Fruit fly (Drosophila melanogaster) whole organism, embryonic: ENCODE data around the gene cactin.
A peak's percentile ranks its signal among the peaks of the same experiment; 100 is the strongest.

Experiments used
- Blimp-1 ChIP-seq: fragments of 200-800 bp; sonication (Bioruptor generic); optimal IDR thresholded peaks from 3 replicates; lab custom pipeline; 2018; ENCODE audit warnings: missing biosample characterization, missing genetic modification characterization, mild to moderate bottlenecking, moderate library complexity, missing genetic modification reagents
- BtbVII ChIP-seq: fragments of 200-800 bp; sonication (Bioruptor generic); optimal IDR thresholded peaks from 3 replicates; lab custom pipeline; 2017; ENCODE audit warnings: missing biosample characterization, mild to moderate bottlenecking, missing genetic modification characterization
- CG10209 ChIP-seq: fragments of 200-800 bp; sonication (Bioruptor generic); optimal IDR thresholded peaks from 3 replicates; lab custom pipeline; 2017; ENCODE audit warnings: missing biosample characterization, mild to moderate bottlenecking, missing genetic modification characterization, missing genetic modification reagents
- CG11085 ChIP-seq: fragments of 200-800 bp; sonication (Bioruptor generic); IDR thresholded peaks from 2 replicates; pipeline ENCODE4 v1.3.6; 2022; ENCODE audit warnings: missing biosample characterization, missing genetic modification characterization
- CG12219 ChIP-seq: fragments of 200-800 bp; sonication (Bioruptor generic); optimal IDR thresholded peaks from 3 replicates; lab custom pipeline; 2018; ENCODE audit warnings: missing biosample characterization, mild to moderate bottlenecking, missing genetic modification characterization
- CG12769 ChIP-seq: fragments of 200-800 bp; sonication (Bioruptor generic); optimal IDR thresholded peaks from 2 replicates; lab custom pipeline; 2019; ENCODE audit warnings: missing biosample characterization, mild to moderate bottlenecking, missing genetic modification characterization, moderate library complexity
- CG13894 ChIP-seq: fragments of 200-800 bp; sonication (Bioruptor generic); optimal IDR thresholded peaks from 3 replicates; lab custom pipeline; 2018; ENCODE audit warnings: missing biosample characterization, mild to moderate bottlenecking, missing genetic modification characterization, moderate library complexity
- CG1602 ChIP-seq: fragments of 200-800 bp; sonication (Bioruptor generic); optimal IDR thresholded peaks from 3 replicates; lab custom pipeline; 2016; ENCODE audit warnings: missing biosample characterization, missing genetic modification characterization
- CG17359 ChIP-seq: fragments of 200-800 bp; sonication (Bioruptor generic); optimal IDR thresholded peaks from 3 replicates; lab custom pipeline; 2018; ENCODE audit warnings: missing biosample characterization, mild to moderate bottlenecking, missing genetic modification characterization, moderate library complexity
- CG17829 ChIP-seq: fragments of 200-800 bp; optimal IDR thresholded peaks from 2 replicates; lab custom pipeline; 2019; ENCODE audit warnings: missing biosample characterization, mild to moderate bottlenecking, missing genetic modification characterization, moderate library complexity
- CG1792 ChIP-seq: fragments of 200-800 bp; sonication (Bioruptor generic); optimal IDR thresholded peaks from 2 replicates; lab custom pipeline; 2016; ENCODE audit warnings: missing biosample characterization, missing genetic modification characterization
- CG18599 ChIP-seq: fragments of 200-800 bp; sonication (Bioruptor generic); optimal IDR thresholded peaks from 3 replicates; lab custom pipeline; 2017; ENCODE audit warnings: missing biosample characterization, missing genetic modification characterization, mild to moderate bottlenecking, moderate library complexity, missing genetic modification reagents
- CG2678 ChIP-seq: fragments of 200-800 bp; sonication (Bioruptor generic); optimal IDR thresholded peaks from 3 replicates; lab custom pipeline; 2019; ENCODE audit warnings: missing biosample characterization, mild to moderate bottlenecking, missing genetic modification characterization, moderate library complexity
- CG32532 ChIP-seq: fragments of 200-800 bp; sonication (Bioruptor generic); IDR thresholded peaks from 2 replicates; pipeline ENCODE4 v1.3.6; 2022; ENCODE audit warnings: missing biosample characterization, missing genetic modification characterization
- CG5953 ChIP-seq: fragments of 200-800 bp; sonication (Bioruptor generic); IDR thresholded peaks from 2 replicates; pipeline ENCODE4 v1.3.6; 2022; ENCODE audit warnings: missing biosample characterization, missing genetic modification characterization
- CG6791 ChIP-seq: fragments of 200-800 bp; sonication (Bioruptor generic); IDR thresholded peaks from 3 replicates; pipeline ENCODE4 v1.3.6; 2022; ENCODE audit warnings: missing biosample characterization, missing genetic modification characterization; ENCODE audit not compliant: partially characterized antibody
- CG7357 ChIP-seq: fragments of 200-800 bp; sonication (Bioruptor generic); IDR thresholded peaks from 3 replicates; pipeline ENCODE4 v1.3.6; 2022; ENCODE audit warnings: missing biosample characterization, missing genetic modification characterization
- CG7372 ChIP-seq: fragments of 200-800 bp; sonication (Bioruptor generic); IDR thresholded peaks from 2 replicates; pipeline ENCODE4 v1.3.6; 2022; ENCODE audit warnings: missing biosample characterization, missing genetic modification characterization
- CG9437 ChIP-seq: fragments of 200-800 bp; sonication (Bioruptor generic); optimal IDR thresholded peaks from 2 replicates; lab custom pipeline; 2018; ENCODE audit warnings: missing biosample characterization, mild to moderate bottlenecking, missing genetic modification characterization
- CTCF ChIP-seq: fragments of 200-800 bp; sonication (Bioruptor generic); optimal IDR thresholded peaks from 2 replicates; lab custom pipeline; 2017; ENCODE audit warnings: missing biosample characterization, mild to moderate bottlenecking, missing genetic modification characterization, moderate library complexity
- D19B ChIP-seq: fragments of 200-800 bp; sonication (Bioruptor generic); optimal IDR thresholded peaks from 2 replicates; lab custom pipeline; 2017; ENCODE audit warnings: missing biosample characterization, mild to moderate bottlenecking, missing genetic modification characterization
- Dref ChIP-seq: fragments of 200-800 bp; sonication (Bioruptor generic); IDR thresholded peaks from 2 replicates; pipeline ENCODE4 v1.3.6; 2022; ENCODE audit warnings: missing biosample characterization, missing genetic modification characterization
- Gsc ChIP-seq: fragments of 200-800 bp; sonication (Bioruptor generic); IDR thresholded peaks from 2 replicates; pipeline ENCODE4 v1.3.6; 2022; ENCODE audit warnings: missing biosample characterization, missing genetic modification characterization
- Lim3 ChIP-seq: fragments of 200-800 bp; sonication (Bioruptor generic); IDR thresholded peaks from 2 replicates; pipeline ENCODE4 v1.3.6; 2022; ENCODE audit warnings: missing biosample characterization, missing genetic modification characterization
- Lpt ChIP-seq: fragments of >200 bp; optimal IDR thresholded peaks from 2 replicates; lab custom pipeline; 2018; ENCODE audit warnings: missing biosample characterization, missing genetic modification characterization
- Mes4 ChIP-seq: fragments of 200-800 bp; sonication (Bioruptor generic); optimal IDR thresholded peaks from 2 replicates; lab custom pipeline; 2016; ENCODE audit warnings: missing biosample characterization, missing genetic modification characterization
- NC2α ChIP-seq: fragments of 200-800 bp; sonication (Bioruptor generic); optimal IDR thresholded peaks from 2 replicates; lab custom pipeline; 2016; ENCODE audit warnings: missing biosample characterization, missing genetic modification characterization
- Opbp ChIP-seq: fragments of 200-800 bp; sonication (Bioruptor generic); IDR thresholded peaks from 3 replicates; pipeline ENCODE4 v1.3.6; 2022; ENCODE audit warnings: missing biosample characterization, missing genetic modification characterization; ENCODE audit not compliant: partially characterized antibody
- Spps ChIP-seq: fragments of 200-800 bp; sonication (Bioruptor generic); optimal IDR thresholded peaks from 2 replicates; lab custom pipeline; 2018; ENCODE audit warnings: missing biosample characterization, mild to moderate bottlenecking, missing genetic modification characterization
- TFAM ChIP-seq: fragments of 200-800 bp; sonication (Bioruptor generic); optimal IDR thresholded peaks from 2 replicates; lab custom pipeline; 2017; ENCODE audit warnings: missing biosample characterization, missing genetic modification characterization, inconsistent platforms
- ab ChIP-seq: fragments of 200-800 bp; sonication (Bioruptor generic); optimal IDR thresholded peaks from 2 replicates; lab custom pipeline; 2016; ENCODE audit warnings: missing biosample characterization, missing genetic modification characterization
- bsh ChIP-seq, 2 experiments: fragments of 200-800 bp; sonication (Bioruptor generic); optimal IDR thresholded peaks; 2 replicates each; lab custom pipeline; 2017 to 2018; ENCODE audit warnings: mild to moderate bottlenecking in 2 of 2, missing biosample characterization in 2 of 2, missing genetic modification characterization in 2 of 2, moderate library complexity in 1 of 2
- cato ChIP-seq: fragments of 200-800 bp; sonication (Bioruptor generic); optimal IDR thresholded peaks from 2 replicates; lab custom pipeline; 2016; ENCODE audit warnings: missing biosample characterization, missing genetic modification characterization, borderline replicate concordance
- cg ChIP-seq: fragments of 200-800 bp; sonication (Bioruptor generic); optimal IDR thresholded peaks from 3 replicates; lab custom pipeline; 2019; ENCODE audit warnings: missing biosample characterization, mild to moderate bottlenecking, missing genetic modification characterization, moderate library complexity
- chn ChIP-seq: fragments of 200-800 bp; sonication (Bioruptor generic); optimal IDR thresholded peaks from 2 replicates; lab custom pipeline; 2016; ENCODE audit warnings: missing biosample characterization, missing genetic modification characterization
- dysf ChIP-seq: fragments of 200-800 bp; sonication (Bioruptor generic); IDR thresholded peaks from 3 replicates; pipeline ENCODE4 v1.3.6; 2022; ENCODE audit warnings: missing biosample characterization, missing genetic modification characterization
- ewg ChIP-seq: fragments of 200-800 bp; sonication (Bioruptor generic); optimal IDR thresholded peaks from 3 replicates; lab custom pipeline; 2017; ENCODE audit warnings: mild to moderate bottlenecking, missing biosample characterization, missing genetic modification reagents, missing genetic modification characterization
- ftz-f1 ChIP-seq: fragments of 200-800 bp; sonication (Bioruptor generic); optimal IDR thresholded peaks from 2 replicates; lab custom pipeline; 2016; ENCODE audit warnings: missing biosample characterization, missing genetic modification characterization
- hbn ChIP-seq: fragments of 200-800 bp; sonication (Bioruptor generic); IDR thresholded peaks from 2 replicates; pipeline ENCODE4 v1.3.6; 2022; ENCODE audit warnings: missing biosample characterization, missing genetic modification characterization; ENCODE audit not compliant: partially characterized antibody
- insv ChIP-seq, 2 experiments: fragments of 200-800 bp; sonication (Bioruptor generic); optimal IDR thresholded peaks; 3 replicates each; lab custom pipeline; 2016 to 2018; ENCODE audit warnings: missing biosample characterization in 2 of 2, missing genetic modification characterization in 2 of 2
- jigr1 ChIP-seq: fragments of 200-800 bp; sonication (Bioruptor generic); IDR thresholded peaks from 3 replicates; pipeline ENCODE4 v1.3.6; 2022; ENCODE audit warnings: missing biosample characterization, missing genetic modification characterization
- jumu ChIP-seq: fragments of 200-800 bp; sonication (Bioruptor generic); optimal IDR thresholded peaks from 3 replicates; lab custom pipeline; 2016; ENCODE audit warnings: missing biosample characterization, missing genetic modification characterization
- nom ChIP-seq: fragments of 200-800 bp; sonication (Bioruptor generic); optimal IDR thresholded peaks from 2 replicates; lab custom pipeline; 2017; ENCODE audit warnings: missing biosample characterization, missing genetic modification characterization, mild to moderate bottlenecking, moderate library complexity, missing genetic modification reagents
- prd ChIP-seq, 3 experiments: fragments of >200 bp in 2 of 3; fragments of 200-800 bp in 1 of 3; sonication (Bioruptor generic) in 1 of 3; optimal IDR thresholded peaks in 2 of 3; IDR thresholded peaks in 1 of 3; 2 replicates in 2 of 3; 3 replicates in 1 of 3; pipeline versions ENCODE4 v1.3.6 to Lab custom; 2017 to 2022; ENCODE audit warnings: missing biosample characterization in 1 of 3, missing genetic modification characterization in 1 of 3
- rib ChIP-seq: fragments of 200-800 bp; sonication (Bioruptor generic); IDR thresholded peaks from 2 replicates; pipeline ENCODE4 v1.3.6; 2022; ENCODE audit warnings: missing biosample characterization, missing genetic modification characterization
- ro ChIP-seq: fragments of 200-800 bp; sonication (Bioruptor generic); IDR thresholded peaks from 2 replicates; pipeline ENCODE4 v1.3.6; 2022; ENCODE audit warnings: missing biosample characterization, missing genetic modification characterization
- sim ChIP-seq: fragments of 200-800 bp; sonication (Bioruptor generic); IDR thresholded peaks from 2 replicates; pipeline ENCODE4 v1.3.6; 2022; ENCODE audit warnings: missing biosample characterization, missing genetic modification characterization
- sob ChIP-seq: fragments of 200-800 bp; sonication (Bioruptor generic); IDR thresholded peaks from 2 replicates; pipeline ENCODE4 v1.3.6; 2022; ENCODE audit warnings: missing biosample characterization, missing genetic modification characterization
- ttk ChIP-seq: fragments of 200-800 bp; sonication (Bioruptor generic); IDR thresholded peaks from 2 replicates; pipeline ENCODE4 v2.1.2; 2022; ENCODE audit warnings: missing biosample characterization, missing genetic modification characterization
- tx ChIP-seq: fragments of 200-800 bp; sonication (Bioruptor generic); optimal IDR thresholded peaks from 2 replicates; lab custom pipeline; 2016; ENCODE audit warnings: missing biosample characterization, missing genetic modification characterization
- yki ChIP-seq: fragments of >200 bp; optimal IDR thresholded peaks from 3 replicates; lab custom pipeline; 2018
- zen2 ChIP-seq: fragments of 200-800 bp; sonication (Bioruptor generic); IDR thresholded peaks from 3 replicates; pipeline ENCODE4 v1.3.6; 2022; ENCODE audit warnings: missing biosample characterization, missing genetic modification characterization; ENCODE audit not compliant: partially characterized antibody

Gene cactin

DNA sequence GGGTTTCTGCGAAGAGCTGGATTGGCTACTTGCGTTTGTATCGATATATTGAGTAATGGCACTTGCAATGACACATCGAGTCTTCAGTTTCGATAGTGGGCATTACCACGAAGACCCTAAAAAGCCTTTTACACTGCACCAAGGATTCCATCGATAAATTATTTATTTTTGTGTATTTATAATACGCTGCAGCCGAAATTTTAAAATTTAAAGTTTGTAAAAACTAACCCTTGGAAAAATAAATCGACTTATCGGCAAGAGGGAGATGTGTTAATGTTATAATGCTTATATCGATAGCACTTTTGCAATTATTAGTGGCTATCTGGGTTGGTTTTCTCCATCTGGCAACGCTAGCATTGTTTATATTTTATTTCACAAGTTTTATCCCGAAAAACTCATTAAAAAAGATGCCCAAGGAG lies at the start of gene cactin, which contains the start of gene Pp4-19C (continued):
- no peak for TF ChIP-seq TFAM (GFP tag; lab: Kevin White, UChicago)
- TF ChIP-seq D19B = no peak
- TF ChIP-seq CG6791 (GFP tag; lab: Robert Waterston, UW) = peak; percentile 83
- TF ChIP-seq chn (GFP tag; lab: Kevin White, UChicago) = no peak
- TF ChIP-seq CG5953 (GFP tag; lab: Robert Waterston, UW) = no peak
- TF ChIP-seq Blimp-1 (GFP tag; lab: Kevin White, UChicago) = no peak
- peak; percentile 49 for TF ChIP-seq cg (GFP tag; lab: Kevin White, UChicago)
- no peak for TF ChIP-seq ab (GFP tag; lab: Kevin White, UChicago)
- TF ChIP-seq sob = 0 out of 2 replicates have a peak, but pooled peaks have one; percentile 25
- TF ChIP-seq jigr1 = no peak
- no peak for TF ChIP-seq ro
- no peak for TF ChIP-seq CG10209
- TF ChIP-seq CG12219 = no peak
- TF ChIP-seq Lpt = no peak
- peak; percentile 82 for TF ChIP-seq zen2 (GFP tag; lab: Robert Waterston, UW)
- peak; percentile 61; the same call in 1 of the 3 replicates for TF ChIP-seq Opbp (GFP tag; lab: Robert Waterston, UW)
- no peak for TF ChIP-seq ewg (GFP tag; lab: Kevin White, UChicago)
- peak; percentile 28 for TF ChIP-seq CG1792
- peak; percentile 57; the same call in 1 of the 3 replicates for TF ChIP-seq CG7357 (GFP tag; lab: Robert Waterston, UW)
- no peak for TF ChIP-seq BtbVII (GFP tag; lab: Kevin White, UChicago)
- no peak for TF ChIP-seq CG1602 (GFP tag; lab: Kevin White, UChicago)
- TF ChIP-seq hbn (GFP tag; lab: Robert Waterston, UW) = peak; percentile 61
- TF ChIP-seq CG7372 (GFP tag; lab: Robert Waterston, UW) = no peak
- TF ChIP-seq Lim3 (GFP tag; lab: Robert Waterston, UW) = no peak
- no peak for TF ChIP-seq ftz-f1
- TF ChIP-seq CG18599 (GFP tag; lab: Kevin White, UChicago) = no peak
- TF ChIP-seq CG17359 (tag; lab: Kevin White, UChicago) = no peak
- no peak for TF ChIP-seq insv (GFP tag; optimal IDR thresholded peaks at IDR 0.05; lab: Kevin White, UChicago)
- no peak for TF ChIP-seq CG11085 (GFP tag; lab: Robert Waterston, UW)
- no peak for TF ChIP-seq Mes4 (GFP tag; lab: Kevin White, UChicago)
- no peak for TF ChIP-seq yki (lab: Kevin White, UChicago)
- no peak for TF ChIP-seq prd (optimal IDR thresholded peaks at IDR 0.05; lab: Kevin White, UChicago)
- TF ChIP-seq prd (GFP tag; IDR thresholded peaks at IDR 0.05; lab: Robert Waterston, UW) = peak; percentile 40; the same call in 1 of the 3 replicates
- TF ChIP-seq NC2α (GFP tag; lab: Kevin White, UChicago) = no peak
- TF ChIP-seq Gsc (GFP tag; lab: Robert Waterston, UW) = no peak
- TF ChIP-seq Spps (tag; lab: Kevin White, UChicago) = no peak
- TF ChIP-seq CG32532 (GFP tag; lab: Robert Waterston, UW) = no peak
- no peak for TF ChIP-seq tx (GFP tag; lab: Kevin White, UChicago)
- peak; percentile 7 for TF ChIP-seq jumu
- no peak for TF ChIP-seq CG12769 (tag; lab: Kevin White, UChicago)
- no peak for TF ChIP-seq rib
- TF ChIP-seq bsh (GFP tag; optimal IDR thresholded peaks at IDR 0.05; lab: Kevin White, UChicago) = no peak
- peak; percentile 44 for TF ChIP-seq CG17829
- TF ChIP-seq CG2678 (tag; lab: Kevin White, UChicago) = no peak
- TF ChIP-seq cato (GFP tag; lab: Kevin White, UChicago) = no peak
- no peak for TF ChIP-seq nom (GFP tag; lab: Kevin White, UChicago)
- no peak for TF ChIP-seq CG13894 (tag; lab: Kevin White, UChicago)
- TF ChIP-seq CTCF (GFP tag; lab: Kevin White, UChicago) = no peak
- no peak for TF ChIP-seq CG9437
- TF ChIP-seq dysf (GFP tag; lab: Robert Waterston, UW) = no peak
- no peak for TF ChIP-seq ttk (GFP tag; lab: Robert Waterston, UW)
- TF ChIP-seq Dref (GFP tag; lab: Robert Waterston, UW) = peak; percentile 77
- TF ChIP-seq sim (GFP tag; lab: Robert Waterston, UW) = no peak
